Worm (Caenorhabditis elegans) whole organism, L3 larva: ENCODE data around the gene Y55H10A.2.

Source experiments
- ama-1 ChIP-seq: fragments of 150-350 bp; optimal IDR thresholded peaks from 2 replicates; lab custom pipeline; 2018
- skn-1 ChIP-seq: fragments of 150-350 bp; optimal IDR thresholded peaks from 2 replicates; lab custom pipeline; 2014; ENCODE audit warnings: missing biosample characterization, missing genetic modification characterization

ce11 chrIV:3345484-3345883 is 17.8 kb upstream of the Y55H10A.2 start:
- no peak for TF ChIP-seq ama-1
- no peak for TF ChIP-seq skn-1 (tag; lab: Kevin White, UChicago)
